Worm (Caenorhabditis elegans): Measurements from ENCODE around the gene abcx-1.

DNA sequence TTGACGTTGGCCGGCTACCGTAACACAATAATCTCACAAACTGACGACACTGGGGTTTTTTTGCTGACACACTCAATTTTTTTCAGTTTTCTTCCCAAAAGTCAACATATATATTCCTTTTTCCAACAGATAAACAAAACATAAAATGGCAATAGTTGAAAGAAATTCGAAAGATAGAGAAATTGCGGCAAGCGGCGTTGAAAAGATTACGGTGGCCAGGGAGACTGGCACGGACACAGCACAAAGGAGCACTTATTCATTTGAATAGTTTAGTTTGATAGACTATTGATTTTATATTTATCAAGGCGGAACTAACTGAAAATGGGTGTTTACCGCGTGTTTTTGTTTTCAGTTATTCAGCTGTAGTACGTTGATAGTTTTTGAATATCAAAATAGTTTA, 10.6 kb upstream of the abcx-1 start, which contains the start of gene toe-2:
- TF ChIP-seq dao-5 (tag; optimal IDR thresholded peaks at IDR 0.05): no peak
- no peak for TF ChIP-seq him-1 (tag; optimal IDR thresholded peaks at IDR 0.05)

Measured in whole organism, L4/young adult.